Worm (Caenorhabditis elegans) whole organism, late embryonic: Measurements from ENCODE around the gene C28H8.3.
A peak's percentile ranks its signal among the peaks of the same experiment; 100 is the strongest.

Experiments
- K09A11.1 ChIP-seq: sonication (generic microtip); optimal IDR thresholded peaks from 2 replicates; lab custom pipeline; 2017; ENCODE audit warnings: antibody characterized with exemption, mild to moderate bottlenecking, missing genetic modification characterization, missing compliant biosample characterization; ENCODE audit not compliant: insufficient read depth
- ceh-14 ChIP-seq: sonication (generic microtip); optimal IDR thresholded peaks from 2 replicates; lab custom pipeline; 2016; ENCODE audit warnings: missing genotype, missing genetic modification characterization, missing compliant biosample characterization
- ceh-19 ChIP-seq: fragments of 200-800 bp; sonication (Bioruptor generic); optimal IDR thresholded peaks from 2 replicates; lab custom pipeline; 2018; ENCODE audit warnings: mild to moderate bottlenecking, missing genetic modification characterization, missing compliant biosample characterization
- ceh-31 ChIP-seq: sonication (generic microtip); optimal IDR thresholded peaks from 2 replicates; lab custom pipeline; 2016; ENCODE audit warnings: missing genetic modification characterization, missing compliant biosample characterization
- ceh-34 ChIP-seq: sonication (generic microtip); optimal IDR thresholded peaks from 2 replicates; lab custom pipeline; 2016; ENCODE audit warnings: mild to moderate bottlenecking, missing genetic modification characterization, missing compliant biosample characterization
- ceh-48 ChIP-seq: sonication (generic microtip); optimal IDR thresholded peaks from 2 replicates; lab custom pipeline; 2016; ENCODE audit warnings: missing genetic modification characterization, inconsistent platforms, missing compliant biosample characterization
- ceh-9 ChIP-seq: sonication (generic microtip); optimal IDR thresholded peaks from 2 replicates; lab custom pipeline; 2016; ENCODE audit warnings: mild to moderate bottlenecking, missing genetic modification characterization, inconsistent platforms, missing compliant biosample characterization
- dmd-4 ChIP-seq: sonication (generic microtip); optimal IDR thresholded peaks from 2 replicates; lab custom pipeline; 2016; ENCODE audit warnings: borderline replicate concordance, missing genetic modification characterization, missing compliant biosample characterization
- dve-1 ChIP-seq: sonication (generic microtip); optimal IDR thresholded peaks from 2 replicates; lab custom pipeline; 2017; ENCODE audit warnings: antibody characterized with exemption, mild to moderate bottlenecking, missing genetic modification characterization, missing compliant biosample characterization
- elt-2 ChIP-seq: sonication (generic microtip); optimal IDR thresholded peaks from 2 replicates; lab custom pipeline; 2016; ENCODE audit warnings: missing genetic modification reagents, missing genetic modification characterization, missing compliant biosample characterization
- ets-4 ChIP-seq: sonication (generic microtip); optimal IDR thresholded peaks from 2 replicates; lab custom pipeline; 2016; ENCODE audit warnings: missing genetic modification characterization, missing compliant biosample characterization
- eyg-1 ChIP-seq: sonication (generic microtip); optimal IDR thresholded peaks from 2 replicates; lab custom pipeline; 2016; ENCODE audit warnings: missing genotype, missing genetic modification characterization, missing compliant biosample characterization
- fax-1 ChIP-seq: sonication (generic microtip); optimal IDR thresholded peaks from 2 replicates; lab custom pipeline; 2016; ENCODE audit warnings: missing genotype, missing genetic modification characterization, missing compliant biosample characterization
- fkh-6 ChIP-seq: sonication (generic microtip); optimal IDR thresholded peaks from 2 replicates; lab custom pipeline; 2016; ENCODE audit warnings: missing genetic modification characterization, missing compliant biosample characterization
- hlh-13 ChIP-seq: fragments of 200-800 bp; sonication (Bioruptor generic); optimal IDR thresholded peaks from 2 replicates; lab custom pipeline; 2018; ENCODE audit warnings: mild to moderate bottlenecking, missing genetic modification characterization, missing compliant biosample characterization
- hlh-15 ChIP-seq: sonication (generic microtip); optimal IDR thresholded peaks from 2 replicates; lab custom pipeline; 2016; ENCODE audit warnings: missing genetic modification characterization, missing compliant biosample characterization
- lim-6 ChIP-seq: sonication (generic microtip); optimal IDR thresholded peaks from 2 replicates; lab custom pipeline; 2016; ENCODE audit warnings: missing genetic modification characterization, missing compliant biosample characterization
- lin-11 ChIP-seq: fragments of 200-800 bp; sonication (Bioruptor generic); optimal IDR thresholded peaks from 2 replicates; lab custom pipeline; 2018; ENCODE audit warnings: mild to moderate bottlenecking, missing genetic modification characterization, missing compliant biosample characterization
- mec-3 ChIP-seq: sonication (generic microtip); optimal IDR thresholded peaks from 2 replicates; lab custom pipeline; 2016; ENCODE audit warnings: borderline replicate concordance, missing genetic modification characterization, missing compliant biosample characterization
- nhr-11 ChIP-seq: fragments of 150-350 bp; optimal IDR thresholded peaks from 2 replicates; lab custom pipeline; 2014; ENCODE audit warnings: missing biosample characterization, missing genetic modification characterization
- pag-3 ChIP-seq: sonication (generic microtip); optimal IDR thresholded peaks from 2 replicates; lab custom pipeline; 2016; ENCODE audit warnings: missing compliant biosample characterization, missing genetic modification characterization, borderline replicate concordance
- pax-1 ChIP-seq: fragments of 150-350 bp; optimal IDR thresholded peaks from 2 replicates; lab custom pipeline; 2014; ENCODE audit warnings: missing biosample characterization, missing genetic modification characterization
- pha-4 ChIP-seq: fragments of 150-350 bp; optimal IDR thresholded peaks from 2 replicates; lab custom pipeline; 2018; ENCODE audit warnings: missing biosample characterization, missing genetic modification reagents, missing genetic modification characterization
- pqm-1 ChIP-seq: sonication (generic microtip); optimal IDR thresholded peaks from 2 replicates; lab custom pipeline; 2016; ENCODE audit warnings: missing genetic modification characterization, missing compliant biosample characterization
- pros-1 ChIP-seq: fragments of 150-350 bp; optimal IDR thresholded peaks from 2 replicates; lab custom pipeline; 2014; ENCODE audit warnings: missing biosample characterization, missing genetic modification reagents, missing genetic modification characterization
- ref-2 ChIP-seq: sonication (generic microtip); optimal IDR thresholded peaks from 2 replicates; lab custom pipeline; 2016; ENCODE audit warnings: missing genetic modification characterization, missing compliant biosample characterization
- sox-4 ChIP-seq: sonication (generic microtip); optimal IDR thresholded peaks from 2 replicates; lab custom pipeline; 2017; ENCODE audit warnings: mild to moderate bottlenecking, missing genetic modification characterization, inconsistent platforms, missing compliant biosample characterization
- syd-9 ChIP-seq: sonication (generic microtip); optimal IDR thresholded peaks from 2 replicates; lab custom pipeline; 2016; ENCODE audit warnings: mild to moderate bottlenecking, missing genetic modification characterization, moderate library complexity, missing compliant biosample characterization
- tbx-2 ChIP-seq: sonication (generic microtip); optimal IDR thresholded peaks from 2 replicates; lab custom pipeline; 2016; ENCODE audit warnings: missing genetic modification characterization, missing compliant biosample characterization
- tbx-7 ChIP-seq: sonication (generic microtip); optimal IDR thresholded peaks from 2 replicates; lab custom pipeline; 2016; ENCODE audit warnings: missing genotype, missing genetic modification characterization, missing compliant biosample characterization
- unc-3 ChIP-seq, 2 experiments: fragments of 200-800 bp in 1 of 2; sonication (Bioruptor generic) in 1 of 2; sonication (generic microtip) in 1 of 2; conservative IDR thresholded peaks in 1 of 2; optimal IDR thresholded peaks in 1 of 2; 2 replicates each; pipeline versions ENCODE4 v1.3.6 to Lab custom; 2016 to 2022; ENCODE audit warnings: missing compliant biosample characterization in 2 of 2, missing genetic modification characterization in 2 of 2, missing genetic modification reagents in 1 of 2
- unc-42 ChIP-seq: sonication (generic microtip); optimal IDR thresholded peaks from 2 replicates; lab custom pipeline; 2016; ENCODE audit warnings: missing genotype, missing genetic modification characterization, missing compliant biosample characterization
- unc-55 ChIP-seq: sonication (generic microtip); optimal IDR thresholded peaks from 2 replicates; lab custom pipeline; 2017; ENCODE audit warnings: missing biosample characterization, missing genetic modification reagents, missing genetic modification characterization
- ztf-16 ChIP-seq: sonication (generic microtip); optimal IDR thresholded peaks from 2 replicates; lab custom pipeline; 2017; ENCODE audit warnings: missing genetic modification characterization, missing compliant biosample characterization

C28H8.3 gene

ce11 chrIII:5959049-5959448 is 50.5 kb downstream of the C28H8.3 start:
- TF ChIP-seq ets-4 (tag; lab: Kevin White, UChicago) (peak; percentile 79), sox-4 (tag; lab: Kevin White, UChicago) (no peak), ceh-31 (peak; percentile 14)

ce11 chrIII:5961560-5961959 is 53.1 kb downstream of the C28H8.3 start:
- TF ChIP-seq ceh-19 (GFP tag; lab: Kevin White, UChicago) = no peak
- no peak for TF ChIP-seq ceh-48 (tag; lab: Kevin White, UChicago)
- no peak for TF ChIP-seq lim-6
- no peak for TF ChIP-seq ref-2 (tag; lab: Kevin White, UChicago)
- TF ChIP-seq lin-11 = no peak
- no peak for TF ChIP-seq syd-9 (tag; lab: Kevin White, UChicago)
- no peak for TF ChIP-seq sox-4 (tag; lab: Kevin White, UChicago)
- TF ChIP-seq pag-3 (tag; lab: Kevin White, UChicago) = no peak
- no peak for TF ChIP-seq hlh-13 (GFP tag; lab: Kevin White, UChicago)
- TF ChIP-seq fax-1 (tag; lab: Kevin White, UChicago) = no peak
- no peak for TF ChIP-seq pros-1 (tag; lab: Kevin White, UChicago)
- TF ChIP-seq hlh-15 (tag; lab: Kevin White, UChicago) = no peak
- no peak for TF ChIP-seq fkh-6 (tag; lab: Kevin White, UChicago)
- TF ChIP-seq pha-4 (tag; lab: Kevin White, UChicago) = no peak
- no peak for TF ChIP-seq ceh-14
- TF ChIP-seq dve-1 (tag; lab: Kevin White, UChicago) = no peak
- TF ChIP-seq tbx-2 (tag; lab: Kevin White, UChicago) = no peak
- TF ChIP-seq unc-42 (tag; lab: Kevin White, UChicago) = no peak
- TF ChIP-seq, all 69 proteins: peak for 0

- TF ChIP-seq pqm-1 (tag; lab: Kevin White, UChicago) = no peak
- no peak for TF ChIP-seq lim-6
- no peak for TF ChIP-seq tbx-7 (tag; lab: Kevin White, UChicago)
- no peak for TF ChIP-seq eyg-1 (tag; lab: Kevin White, UChicago)
- TF ChIP-seq ceh-34 = no peak
- no peak for TF ChIP-seq dmd-4 (tag; lab: Kevin White, UChicago)
- no peak for TF ChIP-seq pax-1
- no peak for TF ChIP-seq ets-4 (tag; lab: Kevin White, UChicago)
- no peak for TF ChIP-seq K09A11.1 (tag; lab: Kevin White, UChicago)
- TF ChIP-seq ceh-9 (tag; lab: Kevin White, UChicago) = no peak
- no peak for TF ChIP-seq mec-3 (tag; lab: Kevin White, UChicago)
- no peak for TF ChIP-seq tbx-2 (tag; lab: Kevin White, UChicago)
- TF ChIP-seq ceh-19 (GFP tag; lab: Kevin White, UChicago) = no peak
- TF ChIP-seq nhr-11 (tag; lab: Kevin White, UChicago) = no peak
- TF ChIP-seq unc-55 (GFP tag; lab: Kevin White, UChicago) = no peak
- TF ChIP-seq ztf-16 = no peak
- TF ChIP-seq elt-2 (tag; lab: Kevin White, UChicago) = no peak
- no peak for TF ChIP-seq unc-3 (GFP tag; conservative IDR thresholded peaks at IDR 0.05; lab: Robert Waterston, UW)
- no peak for TF ChIP-seq unc-3 (tag; optimal IDR thresholded peaks at IDR 0.05; lab: Kevin White, UChicago)
- no peak for TF ChIP-seq unc-42 (tag; lab: Kevin White, UChicago)
- no peak for TF ChIP-seq hlh-15 (tag; lab: Kevin White, UChicago)
- TF ChIP-seq, all 69 proteins: peak for 0
Measured at ce11 chrIII:5964058-5964632, 55.6 kb downstream of the C28H8.3 start.
